Fruit fly (Drosophila melanogaster) whole organism, pupa: ENCODE results near the gene D.

Experiments used
- CG10348 ChIP-seq: fragments of 200-800 bp; sonication (Bioruptor generic); IDR thresholded peaks from 2 replicates; pipeline ENCODE4 v1.3.6; 2022; ENCODE audit warnings: missing biosample characterization, missing genetic modification characterization
- CG15710 ChIP-seq: fragments of 200-800 bp; sonication (Bioruptor generic); optimal IDR thresholded peaks from 2 replicates; lab custom pipeline; 2018; ENCODE audit warnings: missing biosample characterization, mild to moderate bottlenecking, missing genetic modification characterization, moderate library complexity
- CG34367 ChIP-seq: fragments of 200-800 bp; sonication (Bioruptor generic); optimal IDR thresholded peaks from 2 replicates; lab custom pipeline; 2018; ENCODE audit warnings: missing biosample characterization, mild to moderate bottlenecking, missing genetic modification characterization
- CG9948 ChIP-seq: fragments of 200-800 bp; sonication (Bioruptor generic); optimal IDR thresholded peaks from 2 replicates; lab custom pipeline; 2018; ENCODE audit warnings: missing biosample characterization, mild to moderate bottlenecking, missing genetic modification characterization, moderate library complexity
- D1 ChIP-seq: fragments of 200-800 bp; sonication (Bioruptor generic); optimal IDR thresholded peaks from 2 replicates; lab custom pipeline; 2018; ENCODE audit warnings: missing biosample characterization, mild to moderate bottlenecking, missing genetic modification characterization, moderate library complexity
- Pif1B ChIP-seq: fragments of 200-800 bp; sonication (Bioruptor generic); optimal IDR thresholded peaks from 3 replicates; lab custom pipeline; 2016; ENCODE audit warnings: missing biosample characterization, missing genetic modification characterization
- Snoo ChIP-seq: fragments of 200-800 bp; sonication (Bioruptor generic); optimal IDR thresholded peaks from 3 replicates; lab custom pipeline; 2017; ENCODE audit warnings: missing biosample characterization, mild to moderate bottlenecking, missing genetic modification characterization, inconsistent platforms
- fd96Ca ChIP-seq: fragments of 200-800 bp; sonication (Bioruptor generic); IDR thresholded peaks from 3 replicates; pipeline ENCODE4 v1.3.6; 2022; ENCODE audit warnings: missing biosample characterization, missing genetic modification characterization

dm6 chr3L:14174197-14174596 is 4.2 kb downstream of the D start:
- TF ChIP-seq CG15710 (no peak), Snoo (tag; lab: Kevin White, UChicago) (no peak), CG34367 (tag; lab: Kevin White, UChicago) (no peak), fd96Ca (GFP tag; lab: Robert Waterston, UW) (no peak), CG9948 (tag; lab: Kevin White, UChicago) (no peak), D1 (tag; lab: Kevin White, UChicago) (no peak), Pif1B (no peak), CG10348 (GFP tag; lab: Robert Waterston, UW) (no peak)
